Fruit fly (Drosophila melanogaster) whole organism, embryonic: ENCODE data around the gene CG32206.

Experiments used
- Asciz ChIP-seq: fragments of 200-800 bp; sonication (Bioruptor generic); optimal IDR thresholded peaks from 2 replicates; lab custom pipeline; 2017; ENCODE audit warnings: missing biosample characterization, mild to moderate bottlenecking, missing genetic modification characterization, missing genetic modification reagents
- Atf3 ChIP-seq: fragments of 200-800 bp; sonication (Bioruptor generic); optimal IDR thresholded peaks from 3 replicates; lab custom pipeline; 2016; ENCODE audit warnings: missing biosample characterization, missing genetic modification characterization
- CG1024 ChIP-seq: fragments of 200-800 bp; sonication (Bioruptor generic); IDR thresholded peaks from 2 replicates; pipeline ENCODE4 v1.3.6; 2022; ENCODE audit warnings: missing biosample characterization, missing genetic modification characterization
- CG10274 ChIP-seq: fragments of 200-800 bp; sonication (Bioruptor generic); optimal IDR thresholded peaks from 3 replicates; lab custom pipeline; 2017; ENCODE audit warnings: missing biosample characterization, mild to moderate bottlenecking, missing genetic modification characterization
- CG10565 ChIP-seq: fragments of 200-800 bp; sonication (Bioruptor generic); optimal IDR thresholded peaks from 3 replicates; lab custom pipeline; 2016; ENCODE audit warnings: missing biosample characterization, mild to moderate bottlenecking, missing genetic modification characterization
- CG11093 ChIP-seq: fragments of 200-800 bp; sonication (Bioruptor generic); IDR thresholded peaks from 3 replicates; pipeline ENCODE4 v1.3.6; 2022; ENCODE audit warnings: missing biosample characterization, missing genetic modification characterization
- CG11723 ChIP-seq: fragments of 200-800 bp; sonication (Bioruptor generic); optimal IDR thresholded peaks from 2 replicates; lab custom pipeline; 2017; ENCODE audit warnings: missing biosample characterization, mild to moderate bottlenecking, missing genetic modification characterization
- CG14667 ChIP-seq: fragments of 200-800 bp; sonication (Bioruptor generic); IDR thresholded peaks from 2 replicates; pipeline ENCODE4 v1.3.6; 2022; ENCODE audit warnings: missing biosample characterization, missing genetic modification characterization
- CG1603 ChIP-seq: fragments of 200-800 bp; sonication (Bioruptor generic); optimal IDR thresholded peaks from 2 replicates; lab custom pipeline; 2019; ENCODE audit warnings: missing biosample characterization, mild to moderate bottlenecking, missing genetic modification characterization, moderate library complexity
- CG16813 ChIP-seq: fragments of 200-800 bp; sonication (Bioruptor generic); IDR thresholded peaks from 3 replicates; pipeline ENCODE4 v1.3.6; 2022; ENCODE audit warnings: missing biosample characterization, missing genetic modification characterization; ENCODE audit not compliant: partially characterized antibody
- CG16863 ChIP-seq: fragments of 200-800 bp; sonication (Bioruptor generic); optimal IDR thresholded peaks from 3 replicates; lab custom pipeline; 2016; ENCODE audit warnings: missing biosample characterization, missing genetic modification characterization
- CG17568 ChIP-seq: fragments of 200-800 bp; sonication (Bioruptor generic); optimal IDR thresholded peaks from 2 replicates; lab custom pipeline; 2018; ENCODE audit warnings: missing biosample characterization, mild to moderate bottlenecking, missing genetic modification characterization, moderate library complexity
- CG1792 ChIP-seq: fragments of 200-800 bp; sonication (Bioruptor generic); optimal IDR thresholded peaks from 2 replicates; lab custom pipeline; 2016; ENCODE audit warnings: missing biosample characterization, missing genetic modification characterization
- CG2199 ChIP-seq: fragments of 200-800 bp; sonication (Bioruptor generic); IDR thresholded peaks from 3 replicates; pipeline ENCODE4 v1.3.6; 2022; ENCODE audit warnings: missing biosample characterization, missing genetic modification characterization
- CG3163 ChIP-seq: fragments of 200-800 bp; sonication (Bioruptor generic); optimal IDR thresholded peaks from 3 replicates; lab custom pipeline; 2016; ENCODE audit warnings: missing biosample characterization, missing genetic modification characterization
- CG34422 ChIP-seq: fragments of 200-800 bp; sonication (Bioruptor generic); IDR thresholded peaks from 3 replicates; pipeline ENCODE4 v1.3.6; 2022; ENCODE audit warnings: missing biosample characterization, missing genetic modification characterization
- CG3847 ChIP-seq: fragments of 200-800 bp; sonication (Bioruptor generic); IDR thresholded peaks from 2 replicates; pipeline ENCODE4 v1.3.6; 2022; ENCODE audit warnings: missing biosample characterization, missing genetic modification characterization
- CG43689 ChIP-seq: fragments of 200-800 bp; sonication (Bioruptor generic); IDR thresholded peaks from 2 replicates; pipeline ENCODE4 v1.3.6; 2022; ENCODE audit warnings: missing biosample characterization, missing genetic modification characterization
- CG4730 ChIP-seq: fragments of 200-800 bp; sonication (Bioruptor generic); IDR thresholded peaks from 2 replicates; pipeline ENCODE4 v1.3.6; 2022; ENCODE audit warnings: missing biosample characterization, missing genetic modification characterization
- CG5953 ChIP-seq: fragments of 200-800 bp; sonication (Bioruptor generic); IDR thresholded peaks from 2 replicates; pipeline ENCODE4 v1.3.6; 2022; ENCODE audit warnings: missing biosample characterization, missing genetic modification characterization
- CG9727 ChIP-seq: fragments of 200-800 bp; sonication (Bioruptor generic); optimal IDR thresholded peaks from 3 replicates; lab custom pipeline; 2017; ENCODE audit warnings: missing biosample characterization, mild to moderate bottlenecking, missing genetic modification characterization
- Dek ChIP-seq: fragments of 200-800 bp; sonication (Bioruptor generic); optimal IDR thresholded peaks from 3 replicates; lab custom pipeline; 2019; ENCODE audit warnings: missing biosample characterization, mild to moderate bottlenecking, missing genetic modification characterization, moderate library complexity
- Ets97D ChIP-seq: fragments of 200-800 bp; sonication (Bioruptor generic); optimal IDR thresholded peaks from 3 replicates; lab custom pipeline; 2016; ENCODE audit warnings: missing biosample characterization, missing genetic modification characterization
- Fer3 ChIP-seq: fragments of 200-800 bp; sonication (Bioruptor generic); optimal IDR thresholded peaks from 2 replicates; lab custom pipeline; 2018; ENCODE audit warnings: missing biosample characterization, mild to moderate bottlenecking, missing genetic modification characterization, moderate library complexity
- H15 ChIP-seq: fragments of 200-800 bp; sonication (Bioruptor generic); IDR thresholded peaks from 3 replicates; pipeline ENCODE4 v1.3.6; 2022; ENCODE audit warnings: missing biosample characterization, missing genetic modification characterization
- H2.0 ChIP-seq: fragments of 200-800 bp; sonication (Bioruptor generic); IDR thresholded peaks from 2 replicates; pipeline ENCODE4 v1.3.6; 2022; ENCODE audit warnings: missing biosample characterization, missing genetic modification characterization
- MESR4 ChIP-seq: fragments of 200-800 bp; sonication (Bioruptor generic); optimal IDR thresholded peaks from 2 replicates; lab custom pipeline; 2018; ENCODE audit warnings: missing biosample characterization, mild to moderate bottlenecking, missing genetic modification characterization, moderate library complexity
- Oaz ChIP-seq: fragments of 200-800 bp; sonication (Bioruptor generic); IDR thresholded peaks from 2 replicates; pipeline ENCODE4 v1.3.6; 2022; ENCODE audit warnings: missing biosample characterization, missing genetic modification characterization
- Poxn ChIP-seq: fragments of 200-800 bp; sonication (Bioruptor generic); IDR thresholded peaks from 2 replicates; pipeline ENCODE4 v1.3.6; 2022; ENCODE audit warnings: missing biosample characterization, missing genetic modification characterization
- Rx ChIP-seq: fragments of 200-800 bp; sonication (Bioruptor generic); IDR thresholded peaks from 2 replicates; pipeline ENCODE4 v1.3.6; 2022; ENCODE audit warnings: missing biosample characterization, missing genetic modification characterization
- Sox102F ChIP-seq: fragments of 200-800 bp; sonication (Bioruptor generic); optimal IDR thresholded peaks from 2 replicates; lab custom pipeline; 2018; ENCODE audit warnings: missing biosample characterization, mild to moderate bottlenecking, missing genetic modification characterization, moderate library complexity
- Trl ChIP-seq, 3 experiments: fragments of >200 bp in 2 of 3; fragments of 200-800 bp in 1 of 3; sonication (Bioruptor generic) in 1 of 3; optimal IDR thresholded peaks; 2 replicates in 1 of 3; 3 replicates in 2 of 3; lab custom pipeline; 2016 to 2017; ENCODE audit warnings: missing biosample characterization in 1 of 3, missing genetic modification characterization in 1 of 3
- az2 ChIP-seq: fragments of 200-800 bp; sonication (Bioruptor generic); optimal IDR thresholded peaks from 3 replicates; lab custom pipeline; 2016; ENCODE audit warnings: missing biosample characterization, missing genetic modification characterization
- ci ChIP-seq: fragments of 200-800 bp; sonication (Bioruptor generic); IDR thresholded peaks from 3 replicates; pipeline ENCODE4 v1.3.6; 2022; ENCODE audit warnings: missing biosample characterization, missing genetic modification characterization
- da ChIP-seq: fragments of 200-800 bp; sonication (Bioruptor generic); optimal IDR thresholded peaks from 2 replicates; lab custom pipeline; 2016; ENCODE audit warnings: missing biosample characterization, missing genetic modification characterization
- dati ChIP-seq: fragments of 200-800 bp; sonication (Bioruptor generic); IDR thresholded peaks from 2 replicates; pipeline ENCODE4 v1.3.6; 2022; ENCODE audit warnings: missing biosample characterization, missing genetic modification characterization
- grn ChIP-seq: fragments of 200-800 bp; sonication (Bioruptor generic); optimal IDR thresholded peaks from 3 replicates; lab custom pipeline; 2017; ENCODE audit warnings: missing biosample characterization, missing genetic modification characterization
- her ChIP-seq: fragments of 200-800 bp; sonication (Bioruptor generic); optimal IDR thresholded peaks from 2 replicates; lab custom pipeline; 2016; ENCODE audit warnings: missing biosample characterization, missing genetic modification characterization
- hkb ChIP-seq, 2 experiments: fragments of 200-800 bp in 1 of 2; fragments of >200 bp in 1 of 2; sonication (Bioruptor generic) in 1 of 2; IDR thresholded peaks in 1 of 2; optimal IDR thresholded peaks in 1 of 2; 2 replicates each; pipeline versions ENCODE4 v1.3.6 to Lab custom; 2017 to 2022; ENCODE audit warnings: missing biosample characterization in 1 of 2, missing genetic modification characterization in 1 of 2
- lab ChIP-seq: fragments of 200-800 bp; sonication (Bioruptor generic); optimal IDR thresholded peaks from 3 replicates; lab custom pipeline; 2017; ENCODE audit warnings: missing biosample characterization, missing genetic modification characterization, mild to moderate bottlenecking, moderate library complexity, missing genetic modification reagents
- lmd ChIP-seq: fragments of 200-800 bp; sonication (Bioruptor generic); IDR thresholded peaks from 2 replicates; pipeline ENCODE4 v1.3.6; 2022; ENCODE audit warnings: missing biosample characterization, missing genetic modification characterization
- lola ChIP-seq, 3 experiments: fragments of >200 bp in 2 of 3; fragments of 200-800 bp in 1 of 3; sonication (Bioruptor generic) in 1 of 3; optimal IDR thresholded peaks; 2 replicates each; lab custom pipeline; 2017 to 2019; ENCODE audit warnings: missing biosample characterization in 3 of 3, missing genetic modification characterization in 3 of 3, mild to moderate bottlenecking in 1 of 3, moderate library complexity in 1 of 3
- nmo ChIP-seq: fragments of 200-800 bp; sonication (Bioruptor generic); optimal IDR thresholded peaks from 2 replicates; lab custom pipeline; 2018; ENCODE audit warnings: missing biosample characterization, mild to moderate bottlenecking, missing genetic modification characterization, moderate library complexity
- rib ChIP-seq: fragments of 200-800 bp; sonication (Bioruptor generic); IDR thresholded peaks from 2 replicates; pipeline ENCODE4 v1.3.6; 2022; ENCODE audit warnings: missing biosample characterization, missing genetic modification characterization
- ro ChIP-seq: fragments of 200-800 bp; sonication (Bioruptor generic); IDR thresholded peaks from 2 replicates; pipeline ENCODE4 v1.3.6; 2022; ENCODE audit warnings: missing biosample characterization, missing genetic modification characterization
- so ChIP-seq: fragments of 200-800 bp; sonication (Bioruptor generic); IDR thresholded peaks from 3 replicates; pipeline ENCODE4 v1.3.6; 2022; ENCODE audit warnings: missing biosample characterization, missing genetic modification characterization
- tio ChIP-seq: fragments of 200-800 bp; sonication (Bioruptor generic); optimal IDR thresholded peaks from 2 replicates; lab custom pipeline; 2017; ENCODE audit warnings: missing biosample characterization, missing genetic modification characterization, inconsistent platforms
- unc-4 ChIP-seq: fragments of 200-800 bp; sonication (Bioruptor generic); IDR thresholded peaks from 2 replicates; pipeline ENCODE4 v1.3.6; 2022; ENCODE audit warnings: missing biosample characterization, missing genetic modification characterization; ENCODE audit not compliant: partially characterized antibody
- zfh1 ChIP-seq: fragments of 200-800 bp; sonication (Bioruptor generic); IDR thresholded peaks from 3 replicates; pipeline ENCODE4 v1.3.6; 2022; ENCODE audit warnings: missing biosample characterization, missing genetic modification characterization

CG32206 gene

DNA sequence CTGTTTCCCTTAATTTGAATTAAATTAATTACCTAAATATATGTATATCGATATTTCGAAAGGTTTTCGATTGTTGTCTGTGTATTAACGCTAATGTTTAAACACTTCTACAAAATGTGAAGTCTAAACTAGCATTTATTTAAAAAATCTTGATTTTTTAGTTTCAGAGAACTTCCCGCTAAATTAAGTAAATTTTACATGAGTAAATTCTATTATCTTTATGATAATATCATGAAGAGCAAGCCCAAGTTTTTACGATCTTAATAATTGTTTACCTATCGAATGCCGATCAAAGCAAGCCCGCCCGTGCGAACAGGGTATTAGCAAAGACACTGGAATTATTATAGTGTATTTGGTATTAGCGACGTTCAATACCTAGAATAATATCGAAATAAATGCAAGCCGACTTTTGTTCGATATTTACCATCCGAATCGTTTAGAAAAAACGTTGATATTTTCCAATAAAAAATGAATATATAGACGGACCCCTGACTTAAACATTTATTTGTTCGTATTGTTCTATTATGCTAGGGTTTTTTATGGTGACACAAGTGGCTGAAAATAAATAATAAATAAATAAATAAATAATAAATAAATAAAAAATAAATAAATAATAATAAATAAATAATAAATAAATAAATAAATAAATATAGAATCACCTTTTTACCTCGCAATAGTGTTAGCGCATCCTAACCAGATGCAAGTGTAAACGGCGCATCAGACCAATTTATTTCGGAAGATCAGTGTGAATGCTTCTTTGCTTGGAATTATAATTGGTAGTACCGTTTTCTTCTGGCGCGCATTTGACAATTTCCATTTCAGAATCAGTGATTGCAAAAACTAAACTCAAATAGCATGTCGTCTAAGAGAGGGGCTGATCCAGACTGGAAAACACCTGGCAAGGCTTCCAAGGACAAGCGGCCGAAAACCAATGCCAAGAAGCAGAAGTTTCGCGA lies 34.0 kb upstream of the CG32206 start, which contains the start of the genes CG33062 and Chd3 (continued):
- no peak for TF ChIP-seq Ets97D
- no peak for TF ChIP-seq her (GFP tag; lab: Kevin White, UChicago)
- TF ChIP-seq Poxn, result no peak
- TF ChIP-seq CG5953 (GFP tag; lab: Robert Waterston, UW), result no peak
- no peak for TF ChIP-seq Rx
- no peak for TF ChIP-seq CG43689
- no peak for TF ChIP-seq rib (GFP tag; lab: Robert Waterston, UW)
- peak; percentile 69 for TF ChIP-seq nmo
- no peak for TF ChIP-seq CG10565
- no peak for TF ChIP-seq ci (GFP tag; lab: Robert Waterston, UW)
- no peak for TF ChIP-seq so (GFP tag; lab: Robert Waterston, UW)
- no peak for TF ChIP-seq unc-4 (GFP tag; lab: Robert Waterston, UW)
- TF ChIP-seq zfh1, result 0 out of 3 replicates have a peak, but pooled peaks have one; percentile 3
- peak; percentile 80 for TF ChIP-seq CG1024 (GFP tag; lab: Robert Waterston, UW)
- no peak for TF ChIP-seq MESR4 (GFP tag; lab: Kevin White, UChicago)
- no peak for TF ChIP-seq CG16863 (GFP tag; lab: Kevin White, UChicago)
- TF ChIP-seq CG17568 (GFP tag; lab: Kevin White, UChicago), result no peak
- TF ChIP-seq Oaz (GFP tag; lab: Robert Waterston, UW), result no peak
- TF ChIP-seq CG10274 (GFP tag; lab: Kevin White, UChicago), result no peak
- TF ChIP-seq da, result no peak
- no peak for TF ChIP-seq Atf3 (GFP tag; lab: Kevin White, UChicago)
- TF ChIP-seq Dek (tag; lab: Kevin White, UChicago), result no peak
- no peak for TF ChIP-seq CG11723 (GFP tag; lab: Kevin White, UChicago)
- TF ChIP-seq CG1792 (GFP tag; lab: Kevin White, UChicago), result no peak
- TF ChIP-seq CG3163 (GFP tag; lab: Kevin White, UChicago), result no peak
- no peak for TF ChIP-seq dati (GFP tag; lab: Robert Waterston, UW)

DNA sequence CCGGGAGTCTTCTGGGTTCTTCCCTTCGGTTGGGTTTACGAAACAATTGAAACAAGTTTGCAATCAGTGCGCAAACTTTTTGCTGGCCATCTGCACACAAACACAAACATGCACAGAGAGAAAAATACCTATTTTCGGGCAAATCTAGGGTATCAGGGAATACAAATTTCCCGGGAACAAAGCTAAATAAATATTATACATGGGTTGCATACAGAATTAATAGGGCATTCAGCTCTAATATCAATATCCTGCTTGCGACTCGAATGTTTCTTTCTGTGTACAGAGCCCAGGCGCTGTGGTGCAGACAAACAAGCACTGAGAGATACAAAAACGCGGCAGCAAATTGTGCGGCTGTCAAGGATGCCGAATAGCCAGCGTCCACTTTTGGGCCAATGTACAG lies 31.4 kb upstream of the CG32206 start:
- TF ChIP-seq CG1603 (peak; percentile 57), CG16813 (GFP tag; lab: Robert Waterston, UW) (no peak), CG2199 (GFP tag; lab: Robert Waterston, UW) (no peak), grn (GFP tag; lab: Kevin White, UChicago) (no peak), Fer3 (tag; lab: Kevin White, UChicago) (no peak), lab (GFP tag; lab: Kevin White, UChicago) (peak; percentile 35), lmd (GFP tag; lab: Robert Waterston, UW) (0 out of 2 replicates have a peak, but pooled peaks have one; percentile 35), CG11093 (no peak), Asciz (GFP tag; lab: Kevin White, UChicago) (no peak), Trl (optimal IDR thresholded peaks at IDR 0.05; lab: Kevin White, UChicago) (no peak), Trl (GFP tag; optimal IDR thresholded peaks at IDR 0.05; lab: Kevin White, UChicago) (peak; percentile 45), az2 (GFP tag; lab: Kevin White, UChicago) (peak; percentile 12), tio (GFP tag; lab: Kevin White, UChicago) (peak; percentile 12), CG14667 (peak; percentile 14; the same call in 1 of the 2 replicates), CG4730 (GFP tag; lab: Robert Waterston, UW) (0 out of 2 replicates have a peak, but pooled peaks have one; percentile 27), CG9727 (GFP tag; lab: Kevin White, UChicago) (no peak), Sox102F (peak; percentile 28), H2.0 (GFP tag; lab: Robert Waterston, UW) (0 out of 2 replicates have a peak, but pooled peaks have one; percentile 35), hkb (optimal IDR thresholded peaks at IDR 0.05; lab: Kevin White, UChicago) (no peak), hkb (GFP tag; IDR thresholded peaks at IDR 0.05; lab: Robert Waterston, UW) (no peak), H15 (GFP tag; lab: Robert Waterston, UW) (0 out of 3 replicates have a peak, but pooled peaks have one; percentile 37), lola (GFP tag; optimal IDR thresholded peaks at IDR 0.05; lab: Kevin White, UChicago) (no peak), CG3847 (GFP tag; lab: Robert Waterston, UW) (0 out of 2 replicates have a peak, but pooled peaks have one; percentile 21), CG34422 (GFP tag; lab: Robert Waterston, UW) (peak; percentile 51; the same call in 1 of the 3 replicates), ro (GFP tag; lab: Robert Waterston, UW) (no peak)
